Worm (Caenorhabditis elegans) whole organism, L3 larva: Measurements from ENCODE around the gene let-716.

ENCODE experiments used
- R02D3.7 ChIP-seq: fragments of 150-350 bp; optimal IDR thresholded peaks from 2 replicates; lab custom pipeline; 2014; ENCODE audit warnings: missing biosample characterization, missing genetic modification characterization
- ZK546.5 ChIP-seq: sonication (generic microtip); optimal IDR thresholded peaks from 2 replicates; lab custom pipeline; 2017; ENCODE audit warnings: missing biosample characterization, missing genetic modification characterization
- aly-2 ChIP-seq: fragments of 150-350 bp; optimal IDR thresholded peaks from 2 replicates; lab custom pipeline; 2014; ENCODE audit warnings: missing biosample characterization, missing genetic modification characterization
- ama-1 ChIP-seq: fragments of 150-350 bp; optimal IDR thresholded peaks from 2 replicates; lab custom pipeline; 2018
- ceh-16 ChIP-seq: sonication (generic microtip); optimal IDR thresholded peaks from 2 replicates; lab custom pipeline; 2017; ENCODE audit warnings: missing biosample characterization, missing genetic modification characterization
- ceh-28 ChIP-seq: fragments of 150-350 bp; optimal IDR thresholded peaks from 2 replicates; lab custom pipeline; 2014; ENCODE audit warnings: missing biosample characterization, missing genetic modification reagents, missing genetic modification characterization
- ceh-82 ChIP-seq: fragments of 150-350 bp; optimal IDR thresholded peaks from 2 replicates; lab custom pipeline; 2014; ENCODE audit warnings: missing biosample characterization, missing genetic modification characterization
- ceh-9 ChIP-seq: sonication (generic microtip); optimal IDR thresholded peaks from 2 replicates; lab custom pipeline; 2018; ENCODE audit warnings: missing biosample characterization, missing genetic modification characterization
- daf-12 ChIP-seq: fragments of 150-350 bp; optimal IDR thresholded peaks from 2 replicates; lab custom pipeline; 2014; ENCODE audit warnings: missing biosample characterization, missing genetic modification reagents, missing genetic modification characterization
- egl-27 ChIP-seq: sonication (generic microtip); optimal IDR thresholded peaks from 4 replicates; lab custom pipeline; 2017; ENCODE audit warnings: missing biosample characterization, missing genetic modification reagents, missing genetic modification characterization
- egl-5 ChIP-seq: fragments of 150-350 bp; optimal IDR thresholded peaks from 2 replicates; lab custom pipeline; 2017; ENCODE audit warnings: missing biosample characterization, missing genetic modification reagents, missing genetic modification characterization, inconsistent platforms
- elt-1 ChIP-seq: fragments of 150-350 bp; optimal IDR thresholded peaks from 2 replicates; lab custom pipeline; 2014; ENCODE audit warnings: missing biosample characterization, missing genetic modification characterization
- elt-2 ChIP-seq: sonication (generic microtip); optimal IDR thresholded peaks from 2 replicates; lab custom pipeline; 2016; ENCODE audit warnings: missing genetic modification reagents, mild to moderate bottlenecking, missing genetic modification characterization, missing compliant biosample characterization
- elt-3 ChIP-seq, 3 experiments: fragments of 150-350 bp in 1 of 3; sonication (generic microtip) in 2 of 3; optimal IDR thresholded peaks; 2 replicates in 2 of 3; 4 replicates in 1 of 3; lab custom pipeline; 2014 to 2017; ENCODE audit warnings: missing biosample characterization in 3 of 3, missing genetic modification characterization in 3 of 3
- eor-1 ChIP-seq, 2 experiments: fragments of 150-350 bp; optimal IDR thresholded peaks; 2 replicates each; lab custom pipeline; 2014 to 2018; ENCODE audit warnings: missing biosample characterization in 2 of 2, missing genetic modification characterization in 2 of 2
- fkh-10 ChIP-seq: sonication (generic microtip); optimal IDR thresholded peaks from 2 replicates; lab custom pipeline; 2017; ENCODE audit warnings: missing biosample characterization, missing genetic modification reagents, missing genetic modification characterization
- fkh-2 ChIP-seq: fragments of 150-350 bp; optimal IDR thresholded peaks from 2 replicates; lab custom pipeline; 2014; ENCODE audit warnings: missing biosample characterization, missing genetic modification reagents, missing genetic modification characterization
- fos-1 ChIP-seq: fragments of 150-350 bp; optimal IDR thresholded peaks from 2 replicates; lab custom pipeline; 2014; ENCODE audit warnings: missing biosample characterization, missing genetic modification characterization
- hmg-11 ChIP-seq: sonication (generic microtip); optimal IDR thresholded peaks from 2 replicates; lab custom pipeline; 2016; ENCODE audit warnings: missing genetic modification characterization, missing compliant biosample characterization
- jun-1 ChIP-seq: fragments of 150-350 bp; optimal IDR thresholded peaks from 2 replicates; lab custom pipeline; 2014; ENCODE audit warnings: missing biosample characterization, missing genetic modification reagents, missing genetic modification characterization
- lin-15B ChIP-seq: fragments of 150-350 bp; optimal IDR thresholded peaks from 2 replicates; lab custom pipeline; 2014; ENCODE audit warnings: missing biosample characterization, missing genetic modification characterization
- lin-39 ChIP-seq: fragments of 150-350 bp; optimal IDR thresholded peaks from 2 replicates; lab custom pipeline; 2018; ENCODE audit warnings: missing biosample characterization, missing genetic modification reagents, missing genetic modification characterization
- lsy-12 ChIP-seq: sonication (generic microtip); optimal IDR thresholded peaks from 2 replicates; lab custom pipeline; 2016; ENCODE audit warnings: mild to moderate bottlenecking, missing genetic modification characterization, missing compliant biosample characterization
- mdl-1 ChIP-seq: fragments of 150-350 bp; optimal IDR thresholded peaks from 2 replicates; lab custom pipeline; 2014; ENCODE audit warnings: missing biosample characterization, missing genetic modification characterization
- mml-1 ChIP-seq: fragments of 150-350 bp; sonication (generic microtip); optimal IDR thresholded peaks from 3 replicates; lab custom pipeline; 2014; ENCODE audit warnings: missing biosample characterization, missing genetic modification characterization
- nfya-1 ChIP-seq: sonication (generic microtip); optimal IDR thresholded peaks from 2 replicates; lab custom pipeline; 2017; ENCODE audit warnings: missing genetic modification characterization, mild to moderate bottlenecking, missing compliant biosample characterization, antibody characterized with exemption, moderate library complexity; ENCODE audit not compliant: insufficient read depth
- nhr-11 ChIP-seq: fragments of 150-350 bp; optimal IDR thresholded peaks from 2 replicates; lab custom pipeline; 2014; ENCODE audit warnings: missing biosample characterization, missing genetic modification characterization
- nhr-12 ChIP-seq: fragments of 150-350 bp; optimal IDR thresholded peaks from 2 replicates; lab custom pipeline; 2014; ENCODE audit warnings: missing biosample characterization, missing genetic modification characterization
- nhr-23 ChIP-seq: fragments of 150-350 bp; optimal IDR thresholded peaks from 2 replicates; lab custom pipeline; 2014; ENCODE audit warnings: missing biosample characterization, missing genetic modification reagents, missing genetic modification characterization
- nhr-237 ChIP-seq: fragments of 150-350 bp; optimal IDR thresholded peaks from 2 replicates; lab custom pipeline; 2014; ENCODE audit warnings: missing biosample characterization, missing genetic modification characterization
- nhr-25 ChIP-seq: sonication (generic microtip); optimal IDR thresholded peaks from 2 replicates; lab custom pipeline; 2017; ENCODE audit warnings: missing biosample characterization, missing genetic modification characterization
- nhr-28 ChIP-seq: fragments of 150-350 bp; optimal IDR thresholded peaks from 2 replicates; lab custom pipeline; 2014; ENCODE audit warnings: missing biosample characterization, missing genetic modification characterization
- nhr-43 ChIP-seq: sonication (generic microtip); optimal IDR thresholded peaks from 2 replicates; lab custom pipeline; 2016; ENCODE audit warnings: mild to moderate bottlenecking, missing genetic modification characterization, missing compliant biosample characterization; ENCODE audit not compliant: poor library complexity, severe bottlenecking
- nhr-67 ChIP-seq: fragments of 150-350 bp; optimal IDR thresholded peaks from 2 replicates; lab custom pipeline; 2014; ENCODE audit warnings: missing biosample characterization, missing genetic modification characterization
- nhr-76 ChIP-seq: fragments of 150-350 bp; sonication (generic microtip); optimal IDR thresholded peaks from 5 replicates; lab custom pipeline; 2014; ENCODE audit warnings: missing biosample characterization, missing genetic modification characterization
- nhr-77 ChIP-seq: fragments of 150-350 bp; optimal IDR thresholded peaks from 2 replicates; lab custom pipeline; 2014; ENCODE audit warnings: missing biosample characterization, missing genetic modification characterization
- pha-4 ChIP-seq: fragments of 150-350 bp; optimal IDR thresholded peaks from 2 replicates; lab custom pipeline; 2014; ENCODE audit warnings: missing biosample characterization, missing genetic modification reagents, missing genetic modification characterization
- pqm-1 ChIP-seq: fragments of 150-350 bp; optimal IDR thresholded peaks from 2 replicates; lab custom pipeline; 2017; ENCODE audit warnings: missing biosample characterization, missing genetic modification characterization, inconsistent platforms
- sea-2 ChIP-seq: fragments of 150-350 bp; sonication (generic microtip); optimal IDR thresholded peaks from 4 replicates; lab custom pipeline; 2014; ENCODE audit warnings: missing biosample characterization, missing genetic modification reagents, missing genetic modification characterization
- skn-1 ChIP-seq: fragments of 150-350 bp; optimal IDR thresholded peaks from 2 replicates; lab custom pipeline; 2014; ENCODE audit warnings: missing biosample characterization, missing genetic modification characterization
- snpc-4 ChIP-seq: fragments of 150-350 bp; optimal IDR thresholded peaks from 2 replicates; lab custom pipeline; 2014; ENCODE audit warnings: missing biosample characterization, missing genetic modification characterization
- tbx-2 ChIP-seq: sonication (generic microtip); optimal IDR thresholded peaks from 2 replicates; lab custom pipeline; 2016; ENCODE audit warnings: mild to moderate bottlenecking, missing genetic modification characterization, missing compliant biosample characterization
- unc-39 ChIP-seq: sonication (generic microtip); optimal IDR thresholded peaks from 4 replicates; lab custom pipeline; 2017; ENCODE audit warnings: missing biosample characterization, missing genetic modification characterization
- unc-62 ChIP-seq: fragments of 150-350 bp; sonication (generic microtip); optimal IDR thresholded peaks from 4 replicates; lab custom pipeline; 2014; ENCODE audit warnings: missing biosample characterization, missing genetic modification reagents, missing genetic modification characterization
- zag-1 ChIP-seq: fragments of 150-350 bp; optimal IDR thresholded peaks from 2 replicates; lab custom pipeline; 2014; ENCODE audit warnings: missing biosample characterization, missing genetic modification characterization
- ztf-11 ChIP-seq: fragments of 150-350 bp; optimal IDR thresholded peaks from 2 replicates; lab custom pipeline; 2014; ENCODE audit warnings: missing biosample characterization, missing genetic modification characterization
- ztf-4 ChIP-seq: fragments of 150-350 bp; optimal IDR thresholded peaks from 2 replicates; lab custom pipeline; 2014; ENCODE audit warnings: missing biosample characterization, missing genetic modification characterization

The let-716 gene

DNA sequence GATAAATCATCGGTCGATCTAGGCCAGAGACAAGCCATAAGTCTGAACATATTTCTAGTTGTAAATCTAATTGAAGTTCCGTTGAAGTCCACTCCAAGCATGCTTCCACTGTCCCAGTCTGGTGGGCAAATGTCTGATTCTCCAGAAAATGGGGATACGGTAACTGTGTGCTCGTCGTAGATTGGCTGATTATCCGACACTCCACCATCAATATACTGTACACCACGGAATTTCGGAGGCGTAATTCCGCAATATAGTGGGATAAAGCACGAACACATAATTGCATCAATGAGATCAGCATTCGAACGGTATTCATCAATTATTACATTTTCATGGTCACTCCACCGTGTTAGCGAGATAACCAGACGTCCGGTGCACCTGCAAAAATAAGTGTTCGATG, 34.9 kb downstream of the let-716 start:
- TF ChIP-seq nhr-25 (tag; lab: Kevin White, UChicago) (peak; percentile 61), ama-1 (lab: Kevin White, UChicago) (peak; percentile 59), nhr-11 (tag; lab: Kevin White, UChicago) (no peak)

- TF ChIP-seq tbx-2 = no peak
- no peak for TF ChIP-seq mdl-1 (tag; lab: Kevin White, UChicago)
- peak; percentile 17 for TF ChIP-seq ama-1 (lab: Kevin White, UChicago)
- TF ChIP-seq nhr-25 (tag; lab: Kevin White, UChicago) = peak; percentile 24
- TF ChIP-seq, all 47 proteins: peak for 2
Observed at ce11 chrIII:6419409-6419944, 36.1 kb downstream of the let-716 start, which contains the start of gene atgl-1. Gene atgl-1 (minus strand): TSS chrIII:6419459.

DNA sequence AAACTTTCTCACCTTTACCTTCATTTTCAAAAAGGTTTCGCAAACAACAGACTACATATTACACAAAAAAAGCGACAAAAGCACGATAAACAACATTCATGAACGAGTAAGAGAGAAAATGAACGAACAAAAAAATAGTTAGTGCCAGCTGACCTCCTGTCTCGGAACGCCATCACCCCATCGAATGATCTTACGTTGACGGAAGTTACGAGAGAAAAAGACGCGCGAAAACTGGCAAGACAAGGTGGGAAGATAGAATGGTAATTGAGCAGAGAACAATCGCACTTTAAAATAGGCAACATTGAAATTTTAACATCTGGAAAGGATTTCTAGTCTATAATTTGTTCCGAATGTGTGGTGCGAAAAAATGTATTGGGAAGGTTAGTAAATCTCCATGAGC, 36.8 kb downstream of the let-716 start:
- TF ChIP-seq skn-1 (tag; lab: Kevin White, UChicago) (no peak), zag-1 (tag; lab: Kevin White, UChicago) (no peak), ceh-9 (no peak), elt-2 (tag; lab: Kevin White, UChicago) (no peak), unc-62 (no peak), unc-39 (tag; lab: Kevin White, UChicago) (no peak), snpc-4 (tag; lab: Kevin White, UChicago) (peak; percentile 30), egl-27 (tag; lab: Kevin White, UChicago) (no peak), nhr-25 (tag; lab: Kevin White, UChicago) (peak; percentile 61), eor-1 (tag; optimal IDR thresholded peaks at IDR 0.05; lab: Kevin White, UChicago) (no peak), nhr-67 (tag; lab: Kevin White, UChicago) (no peak), ztf-11 (tag; lab: Kevin White, UChicago) (no peak), nhr-237 (tag; lab: Kevin White, UChicago) (no peak), nhr-23 (tag; lab: Kevin White, UChicago) (peak; percentile 34), nhr-77 (no peak), nhr-12 (tag; lab: Kevin White, UChicago) (no peak), ceh-28 (tag; lab: Kevin White, UChicago) (no peak), R02D3.7 (tag; lab: Kevin White, UChicago) (no peak), pqm-1 (tag; lab: Kevin White, UChicago) (no peak), jun-1 (tag; lab: Kevin White, UChicago) (no peak), fkh-10 (GFP tag; lab: Kevin White, UChicago) (no peak), pha-4 (tag; lab: Kevin White, UChicago) (peak; percentile 28), fkh-2 (tag; lab: Kevin White, UChicago) (no peak), ztf-4 (tag; lab: Kevin White, UChicago) (no peak), nhr-28 (tag; lab: Kevin White, UChicago) (no peak), ceh-82 (no peak), lin-39 (no peak), hmg-11 (no peak), nhr-76 (tag; lab: Kevin White, UChicago) (no peak), sea-2 (no peak), nhr-11 (tag; lab: Kevin White, UChicago) (no peak), elt-3 (tag; optimal IDR thresholded peaks at IDR 0.05; lab: Kevin White, UChicago) (no peak), lin-15B (tag; lab: Kevin White, UChicago) (no peak), nhr-43 (peak; percentile 12), daf-12 (no peak), tbx-2 (no peak), mdl-1 (tag; lab: Kevin White, UChicago) (no peak), ZK546.5 (no peak), mml-1 (no peak), lsy-12 (no peak), aly-2 (tag; lab: Kevin White, UChicago) (no peak), elt-1 (tag; lab: Kevin White, UChicago) (no peak), nfya-1 (tag; lab: Kevin White, UChicago) (peak; percentile 10), fos-1 (no peak), ama-1 (lab: Kevin White, UChicago) (peak; percentile 42), ceh-16 (tag; lab: Kevin White, UChicago) (no peak), egl-5 (peak; percentile 32)
